Worm (Caenorhabditis elegans) whole organism, early embryonic: ENCODE measurements around the gene R13D11.3.

Source experiments
- B0310.2 ChIP-seq: sonication (generic microtip); optimal IDR thresholded peaks from 2 replicates; lab custom pipeline; 2016; ENCODE audit warnings: mild to moderate bottlenecking, missing genetic modification characterization, missing compliant biosample characterization
- aly-1 ChIP-seq: sonication (generic microtip); optimal IDR thresholded peaks from 2 replicates; lab custom pipeline; 2016; ENCODE audit warnings: missing genetic modification characterization, missing compliant biosample characterization
- ama-1 ChIP-seq: fragments of 150-350 bp; optimal IDR thresholded peaks from 2 replicates; lab custom pipeline; 2014
- ceh-36 ChIP-seq: sonication (generic microtip); optimal IDR thresholded peaks from 2 replicates; lab custom pipeline; 2016; ENCODE audit warnings: missing genetic modification characterization, inconsistent platforms, missing compliant biosample characterization
- hmbx-1 ChIP-seq: sonication (generic microtip); optimal IDR thresholded peaks from 2 replicates; lab custom pipeline; 2016; ENCODE audit warnings: mild to moderate bottlenecking, missing genetic modification characterization, missing compliant biosample characterization
- hnd-1 ChIP-seq: sonication (generic microtip); optimal IDR thresholded peaks from 2 replicates; lab custom pipeline; 2016; ENCODE audit warnings: missing genetic modification characterization, missing compliant biosample characterization
- scrt-1 ChIP-seq: fragments of 200-800 bp; sonication (Bioruptor generic); IDR thresholded peaks from 2 replicates; pipeline ENCODE4 v1.3.6; 2022; ENCODE audit warnings: missing genetic modification characterization, missing compliant biosample characterization
- sea-1 ChIP-seq: fragments of 200-800 bp; sonication (Bioruptor generic); conservative IDR thresholded peaks from 2 replicates; pipeline ENCODE4 v1.3.6; 2022; ENCODE audit warnings: missing genetic modification characterization, missing compliant biosample characterization
- tbx-37 ChIP-seq: fragments of 200-800 bp; sonication (Bioruptor generic); conservative IDR thresholded peaks from 2 replicates; pipeline ENCODE4 v1.3.6; 2022; ENCODE audit warnings: missing genetic modification reagents, missing genetic modification characterization, missing compliant biosample characterization

DNA sequence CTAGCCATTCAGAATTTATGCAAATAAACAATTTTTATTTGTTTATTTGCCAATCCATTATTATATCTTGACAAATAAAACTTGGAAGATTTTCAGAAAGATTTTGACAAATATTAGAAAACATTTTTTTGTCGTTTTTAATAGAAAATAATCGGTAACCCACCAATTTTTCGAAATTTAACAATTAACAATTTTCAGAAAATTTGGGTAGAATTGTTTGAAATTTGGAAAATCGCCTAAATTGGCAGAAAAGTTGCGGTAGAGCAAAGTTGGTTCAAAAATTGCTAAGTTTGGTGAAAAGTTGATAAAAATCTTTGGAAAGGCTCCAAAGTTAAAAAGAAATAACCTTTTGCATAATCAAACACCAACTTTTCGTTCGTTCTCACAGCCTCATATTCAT, 6.6 kb upstream of the R13D11.3 start:
- no peak for TF ChIP-seq ama-1
- no peak for TF ChIP-seq sea-1 (GFP tag; lab: Robert Waterston, UW)
- TF ChIP-seq tbx-37 (GFP tag; lab: Robert Waterston, UW) = no peak
- no peak for TF ChIP-seq B0310.2
- no peak for TF ChIP-seq scrt-1 (GFP tag; lab: Robert Waterston, UW)
- no peak for TF ChIP-seq hmbx-1 (tag; lab: Kevin White, UChicago)
- TF ChIP-seq hnd-1 (tag; lab: Kevin White, UChicago) = no peak
- no peak for TF ChIP-seq ceh-36 (tag; lab: Kevin White, UChicago)
- TF ChIP-seq aly-1 = no peak
